Fruit fly (Drosophila melanogaster) Kc167 (cell line): Measurements from ENCODE around the gene eIF4A.

Source experiments
- Myc ChIP-seq: fragments of >200 bp; optimal IDR thresholded peaks from 2 replicates; lab custom pipeline; 2017; ENCODE audit warnings: missing external identifiers
- Sin3A ChIP-seq: fragments of >200 bp; optimal IDR thresholded peaks from 2 replicates; lab custom pipeline; 2018; ENCODE audit warnings: missing external identifiers
- h ChIP-seq: fragments of >200 bp; optimal IDR thresholded peaks from 3 replicates; lab custom pipeline; 2018; ENCODE audit warnings: missing external identifiers
- insv ChIP-seq: fragments of >200 bp; optimal IDR thresholded peaks from 3 replicates; lab custom pipeline; 2018; ENCODE audit warnings: missing external identifiers
- psq ChIP-seq: fragments of >200 bp; optimal IDR thresholded peaks from 2 replicates; lab custom pipeline; 2017; ENCODE audit warnings: missing external identifiers
- ttk ChIP-seq: sonication (Bioruptor generic); optimal IDR thresholded peaks from 2 replicates; lab custom pipeline; 2017; ENCODE audit warnings: missing external identifiers

eIF4A gene

dm6 chr2L:5981433-5982333 lies at the start of gene eIF4A:
Gene eIF4A, plus strand, starts transcription at chr2L:5981764.
- TF ChIP-seq h (lab: Kevin White, UChicago): no peak
- no peak for TF ChIP-seq psq (lab: Kevin White, UChicago)
- TF ChIP-seq ttk (lab: Kevin White, UChicago): no peak
- no peak for TF ChIP-seq Sin3A
- no peak for TF ChIP-seq Myc (lab: Kevin White, UChicago)
- TF ChIP-seq insv (lab: Kevin White, UChicago): no peak

DNA sequence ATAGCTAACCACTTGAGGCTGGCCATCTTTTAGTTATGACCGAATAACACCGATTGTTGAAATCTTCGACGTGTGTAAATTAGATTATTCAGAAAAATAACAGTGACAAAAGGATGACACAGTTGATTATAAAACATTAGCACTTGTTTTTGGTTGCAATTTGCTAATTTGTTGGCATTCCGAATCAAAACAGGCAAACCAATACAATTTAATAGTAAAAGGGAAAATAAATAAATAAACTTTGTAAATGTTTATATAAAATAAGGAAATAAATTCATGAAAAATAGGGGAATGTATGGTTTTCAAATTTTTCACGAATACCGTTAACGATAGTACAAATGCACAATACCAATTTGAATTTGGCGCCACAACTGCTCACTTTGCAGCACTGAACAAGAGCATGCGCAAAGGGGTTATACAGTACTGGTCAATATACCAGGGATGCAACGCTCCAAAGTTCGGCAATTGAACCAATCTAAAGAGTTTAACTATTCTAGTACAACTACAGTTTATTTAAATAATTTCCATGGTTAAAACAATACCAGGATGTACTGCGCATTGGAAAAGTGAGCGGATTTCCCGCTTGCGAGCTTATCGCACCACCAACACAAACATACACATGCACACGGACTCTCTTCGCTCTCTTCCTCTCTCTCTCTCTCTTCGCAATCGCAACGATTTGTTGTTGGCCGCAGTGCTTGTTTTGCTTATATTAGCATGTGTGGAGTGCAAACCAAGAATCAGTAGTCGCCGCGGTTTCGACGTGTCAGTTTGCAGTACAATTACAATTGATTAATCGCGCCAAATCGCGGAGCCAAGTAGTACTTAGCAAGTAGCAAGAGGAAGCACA lies 38.1 kb upstream of the eIF4A start, which contains the start of the genes Sfp26Ad and Gpdh1:
TSS of gene Sfp26Ad (minus strand) at position 76 of the 850 bp plus-strand sequence.
TSS of gene Gpdh1 (plus strand) at position 415 of the 850 bp plus-strand sequence.
- no peak for TF ChIP-seq h (lab: Kevin White, UChicago)
- TF ChIP-seq psq (lab: Kevin White, UChicago): no peak
- TF ChIP-seq ttk (lab: Kevin White, UChicago): no peak
- TF ChIP-seq insv (lab: Kevin White, UChicago): no peak
- TF ChIP-seq Sin3A: no peak
- no peak for TF ChIP-seq Myc (lab: Kevin White, UChicago)

DNA sequence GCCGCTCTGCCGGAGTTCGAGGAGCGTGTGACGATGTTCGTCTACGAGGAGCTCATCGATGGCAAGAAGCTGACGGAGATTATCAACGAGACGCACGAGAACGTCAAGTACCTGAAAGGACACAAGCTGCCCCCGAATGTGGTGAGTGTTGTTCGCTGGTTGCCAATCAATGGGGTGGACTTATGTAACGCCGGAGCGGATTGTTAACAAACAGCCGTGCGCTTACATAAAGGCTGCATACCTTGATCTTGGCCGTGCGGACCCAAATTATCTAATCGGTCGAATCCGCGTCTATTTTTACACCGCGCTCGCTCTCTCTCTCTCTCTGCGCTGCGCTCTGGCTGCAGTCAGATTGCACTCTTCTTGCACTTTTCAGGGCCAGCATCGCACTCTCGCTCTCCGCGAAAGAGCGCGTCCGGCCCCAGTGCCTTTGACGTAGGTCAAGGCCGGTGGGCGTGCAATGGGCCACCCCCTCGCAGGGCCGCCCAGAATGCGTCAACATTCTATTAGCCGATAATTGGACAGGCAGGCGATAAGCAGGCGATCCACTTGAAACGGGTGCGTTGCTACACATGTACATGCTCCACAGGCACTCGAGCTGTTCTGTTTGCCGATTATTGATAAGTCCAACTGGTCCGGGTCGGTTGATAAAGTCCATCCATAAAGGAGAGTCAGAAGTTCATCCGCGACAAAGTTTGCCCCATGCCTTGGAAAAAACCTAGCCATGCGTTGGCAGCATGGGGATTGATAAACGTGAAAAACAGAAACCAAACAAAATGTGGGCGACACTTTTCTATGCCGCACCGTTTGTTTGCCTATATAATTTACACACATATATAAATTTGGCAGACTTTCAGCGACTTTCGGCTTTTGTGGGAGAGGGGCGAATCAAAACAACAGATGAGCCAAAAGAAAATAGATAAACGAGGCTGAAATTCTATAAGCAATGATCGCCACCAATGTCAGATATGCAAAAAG lies 37.0 kb upstream of the eIF4A start:
- TF ChIP-seq ttk (lab: Kevin White, UChicago): no peak
- TF ChIP-seq Myc (lab: Kevin White, UChicago): no peak
- TF ChIP-seq h (lab: Kevin White, UChicago): no peak
- no peak for TF ChIP-seq psq (lab: Kevin White, UChicago)
- TF ChIP-seq insv (lab: Kevin White, UChicago): no peak
- no peak for TF ChIP-seq Sin3A

- TF ChIP-seq insv (lab: Kevin White, UChicago): no peak
These were observed 35.7 kb upstream of the eIF4A start for dm6 chr2L:5945651-5946547.

- TF ChIP-seq h (lab: Kevin White, UChicago) (no peak), Myc (lab: Kevin White, UChicago) (no peak), insv (lab: Kevin White, UChicago) (no peak), psq (lab: Kevin White, UChicago) (no peak), ttk (lab: Kevin White, UChicago) (no peak)
These were observed 34.8 kb upstream of the eIF4A start for dm6 chr2L:5946728-5947127.

- TF ChIP-seq Sin3A (no peak), ttk (lab: Kevin White, UChicago) (no peak), h (lab: Kevin White, UChicago) (no peak), Myc (lab: Kevin White, UChicago) (no peak), insv (lab: Kevin White, UChicago) (no peak), psq (lab: Kevin White, UChicago) (no peak)
These were observed 34.1 kb upstream of the eIF4A start for dm6 chr2L:5947504-5947903.

DNA sequence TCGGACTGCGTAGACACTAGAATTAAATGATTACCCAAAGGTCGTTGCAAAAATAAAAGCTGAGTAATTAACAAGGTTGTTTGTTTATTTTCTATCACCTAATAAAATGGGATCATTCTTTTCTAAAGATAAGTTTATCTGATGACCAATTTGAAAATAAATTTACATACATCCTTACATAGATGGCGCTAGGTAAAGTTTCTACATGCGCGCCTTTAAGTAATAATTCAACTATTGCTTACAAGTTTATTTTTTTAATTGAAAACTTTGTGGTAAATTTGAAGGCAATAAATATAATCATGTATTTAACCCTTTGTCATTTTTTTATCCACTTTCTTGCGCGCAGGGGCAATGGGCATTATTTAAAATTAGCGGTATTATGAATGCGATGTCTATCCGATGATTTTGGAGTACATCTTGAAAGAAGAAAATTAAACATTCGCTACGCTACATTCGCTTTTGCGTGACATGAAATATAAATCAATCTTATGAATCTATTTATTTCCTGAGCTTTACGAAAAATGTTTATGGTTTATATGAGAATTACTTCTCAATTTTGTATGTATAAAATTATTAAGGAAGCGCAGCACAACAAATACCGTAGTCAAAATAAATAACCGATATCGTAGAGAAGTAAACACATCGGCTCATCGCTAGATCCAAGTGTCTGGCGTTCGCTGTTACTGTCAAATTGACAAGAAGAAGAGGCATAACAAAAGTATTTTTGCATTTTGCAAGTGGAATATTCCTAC lies 32.6 kb upstream of the eIF4A start, which contains the start of gene CG9044:
TSS of gene CG9044 (plus strand) at position 676 of the 752 bp plus-strand sequence.
- no peak for TF ChIP-seq ttk (lab: Kevin White, UChicago)
- TF ChIP-seq Sin3A: no peak
- no peak for TF ChIP-seq h (lab: Kevin White, UChicago)
- TF ChIP-seq insv (lab: Kevin White, UChicago): no peak
- TF ChIP-seq Myc (lab: Kevin White, UChicago): no peak
- TF ChIP-seq psq (lab: Kevin White, UChicago): no peak

dm6 chr2L:5956153-5956552 lies 25.4 kb upstream of the eIF4A start, which contains the start of gene CG13999:
Gene CG13999, minus strand, starts transcription at chr2L:5956466.
- TF ChIP-seq insv (lab: Kevin White, UChicago) (no peak), psq (lab: Kevin White, UChicago) (no peak), ttk (lab: Kevin White, UChicago) (no peak), Myc (lab: Kevin White, UChicago) (no peak), Sin3A (no peak), h (lab: Kevin White, UChicago) (no peak)

DNA sequence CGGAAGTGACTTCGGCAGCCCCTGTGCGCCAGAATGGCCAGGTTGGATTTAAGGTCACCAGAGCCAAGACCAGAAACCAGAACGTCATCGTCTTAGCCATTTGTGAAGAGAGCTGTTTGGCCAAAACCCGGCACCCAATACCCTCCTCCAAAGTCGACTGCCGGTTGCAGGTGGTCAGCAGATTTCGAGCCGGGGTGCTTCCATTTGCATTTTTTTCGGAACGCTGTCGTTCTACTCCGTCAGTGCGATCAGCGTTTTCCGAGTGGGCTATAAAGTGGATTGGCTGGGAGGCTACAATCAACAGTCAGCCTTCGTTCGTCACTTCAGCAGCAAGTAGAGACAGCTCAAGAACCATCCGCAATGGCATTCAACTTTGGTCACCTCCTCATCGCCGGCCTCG lies 24.9 kb upstream of the eIF4A start, which contains the start of the genes CG13998 and Vm26Ab:
TSS of gene CG13998 (minus strand) at position 114 of the 400 bp plus-strand sequence.
TSS of gene Vm26Ab (plus strand) at position 299 of the 400 bp plus-strand sequence.
- TF ChIP-seq ttk (lab: Kevin White, UChicago) (no peak), h (lab: Kevin White, UChicago) (no peak), Sin3A (no peak), insv (lab: Kevin White, UChicago) (no peak), Myc (lab: Kevin White, UChicago) (no peak), psq (lab: Kevin White, UChicago) (no peak)
